Worm (Caenorhabditis elegans) whole organism, midembryonic: ENCODE results near the gene idpb-1.

Experiments
- T22C8.4 ChIP-seq: fragments of 200-800 bp; sonication (Bioruptor generic); IDR thresholded peaks from 2 replicates; pipeline ENCODE4 v1.3.6; 2022; ENCODE audit warnings: missing genetic modification characterization, missing compliant biosample characterization
- cog-1 ChIP-seq: sonication (generic microtip); optimal IDR thresholded peaks from 2 replicates; lab custom pipeline; 2016; ENCODE audit warnings: missing genetic modification characterization, missing compliant biosample characterization
- flt-1 ChIP-seq: fragments of 200-800 bp; sonication (Bioruptor generic); IDR thresholded peaks from 2 replicates; pipeline ENCODE4 v1.3.6; 2022; ENCODE audit warnings: missing genetic modification characterization, missing compliant biosample characterization
- klf-2 ChIP-seq: fragments of 200-800 bp; sonication (Bioruptor generic); conservative IDR thresholded peaks from 2 replicates; pipeline ENCODE4 v1.3.6; 2022; ENCODE audit warnings: missing genetic modification reagents, missing genetic modification characterization, missing compliant biosample characterization
- med-1 ChIP-seq: sonication (generic microtip); optimal IDR thresholded peaks from 2 replicates; lab custom pipeline; 2017; ENCODE audit warnings: missing genetic modification characterization, mild to moderate bottlenecking, missing compliant biosample characterization, antibody characterized with exemption, missing genetic modification reagents; ENCODE audit not compliant: insufficient read depth
- ref-1 ChIP-seq: fragments of 200-800 bp; sonication (Bioruptor generic); conservative IDR thresholded peaks from 2 replicates; pipeline ENCODE4 v1.3.6; 2022; ENCODE audit warnings: missing genetic modification reagents, missing genetic modification characterization, missing compliant biosample characterization
- tab-1 ChIP-seq: fragments of 200-800 bp; sonication (Bioruptor generic); IDR thresholded peaks from 2 replicates; pipeline ENCODE4 v1.3.6; 2022; ENCODE audit warnings: missing genetic modification characterization, missing compliant biosample characterization
- ztf-23 ChIP-seq: fragments of 200-800 bp; sonication (Bioruptor generic); IDR thresholded peaks from 2 replicates; pipeline ENCODE4 v1.3.6; 2022; ENCODE audit warnings: missing genetic modification reagents, missing genetic modification characterization, missing compliant biosample characterization
- ztf-29 ChIP-seq: fragments of 200-800 bp; sonication (Bioruptor generic); IDR thresholded peaks from 2 replicates; pipeline ENCODE4 v1.3.6; 2022; ENCODE audit warnings: missing genetic modification reagents, missing genetic modification characterization, missing compliant biosample characterization

Gene idpb-1

ce11 chrII:5069525-5069924, 32.3 kb upstream of the idpb-1 start, which contains the start of gene idpb-2:
Gene idpb-2, minus strand, starts transcription at chrII:5069625.
- TF ChIP-seq cog-1 (no peak), T22C8.4 (GFP tag; lab: Robert Waterston, UW) (no peak), med-1 (GFP tag; lab: Kevin White, UChicago) (no peak), tab-1 (GFP tag; lab: Robert Waterston, UW) (no peak), flt-1 (GFP tag; lab: Robert Waterston, UW) (no peak), ztf-23 (GFP tag; lab: Robert Waterston, UW) (no peak), klf-2 (GFP tag; lab: Robert Waterston, UW) (no peak), ref-1 (no peak), ztf-29 (GFP tag; lab: Robert Waterston, UW) (no peak)

- TF ChIP-seq klf-2 (GFP tag; lab: Robert Waterston, UW) = no peak
- no peak for TF ChIP-seq ztf-23 (GFP tag; lab: Robert Waterston, UW)
- no peak for TF ChIP-seq flt-1 (GFP tag; lab: Robert Waterston, UW)
- TF ChIP-seq T22C8.4 (GFP tag; lab: Robert Waterston, UW) = no peak
- no peak for TF ChIP-seq tab-1 (GFP tag; lab: Robert Waterston, UW)
- no peak for TF ChIP-seq ref-1
- no peak for TF ChIP-seq med-1 (GFP tag; lab: Kevin White, UChicago)
- TF ChIP-seq ztf-29 (GFP tag; lab: Robert Waterston, UW) = no peak
- no peak for TF ChIP-seq cog-1
These were observed 30.5 kb upstream of the idpb-1 start, which contains the start of gene C27A2.7 for ce11 chrII:5071265-5071664. Gene C27A2.7, minus strand, starts transcription at chrII:5071365.

- TF ChIP-seq ztf-23 (GFP tag; lab: Robert Waterston, UW) (no peak), T22C8.4 (GFP tag; lab: Robert Waterston, UW) (peak; percentile 63; the same call in 1 of the 2 replicates), klf-2 (GFP tag; lab: Robert Waterston, UW) (no peak), flt-1 (GFP tag; lab: Robert Waterston, UW) (no peak), cog-1 (no peak), ref-1 (no peak), ztf-29 (GFP tag; lab: Robert Waterston, UW) (no peak), med-1 (GFP tag; lab: Kevin White, UChicago) (no peak)
These were observed 20.5 kb upstream of the idpb-1 start, which contains the start of gene dsh-2 for ce11 chrII:5081124-5081913. Gene dsh-2, minus strand, starts transcription at chrII:5081174.

ce11 chrII:5083341-5083740, 18.4 kb upstream of the idpb-1 start, which contains the start of gene C04G6.4:
Gene C04G6.4, minus strand, starts transcription at chrII:5083441.
- TF ChIP-seq klf-2 (GFP tag; lab: Robert Waterston, UW) (no peak), flt-1 (GFP tag; lab: Robert Waterston, UW) (no peak), T22C8.4 (GFP tag; lab: Robert Waterston, UW) (no peak), cog-1 (no peak), ztf-29 (GFP tag; lab: Robert Waterston, UW) (no peak), ztf-23 (GFP tag; lab: Robert Waterston, UW) (no peak), med-1 (GFP tag; lab: Kevin White, UChicago) (no peak), ref-1 (no peak)

ce11 chrII:5084225-5084624, 17.6 kb upstream of the idpb-1 start:
- TF ChIP-seq med-1 (GFP tag; lab: Kevin White, UChicago) = no peak
- no peak for TF ChIP-seq ztf-23 (GFP tag; lab: Robert Waterston, UW)
- TF ChIP-seq klf-2 (GFP tag; lab: Robert Waterston, UW) = no peak
- TF ChIP-seq tab-1 (GFP tag; lab: Robert Waterston, UW) = no peak
- no peak for TF ChIP-seq cog-1
- no peak for TF ChIP-seq flt-1 (GFP tag; lab: Robert Waterston, UW)
- no peak for TF ChIP-seq ref-1
- no peak for TF ChIP-seq T22C8.4 (GFP tag; lab: Robert Waterston, UW)
- TF ChIP-seq ztf-29 (GFP tag; lab: Robert Waterston, UW) = no peak

ce11 chrII:5085450-5085849, 16.3 kb upstream of the idpb-1 start, which contains the start of gene txt-9:
Gene txt-9, plus strand, starts transcription at chrII:5085785.
- TF ChIP-seq ztf-23 (GFP tag; lab: Robert Waterston, UW) (no peak), med-1 (GFP tag; lab: Kevin White, UChicago) (no peak), ref-1 (no peak), flt-1 (GFP tag; lab: Robert Waterston, UW) (no peak), tab-1 (GFP tag; lab: Robert Waterston, UW) (no peak)

- TF ChIP-seq ztf-29 (GFP tag; lab: Robert Waterston, UW) = no peak
- no peak for TF ChIP-seq T22C8.4 (GFP tag; lab: Robert Waterston, UW)
- TF ChIP-seq ztf-23 (GFP tag; lab: Robert Waterston, UW) = no peak
- no peak for TF ChIP-seq med-1 (GFP tag; lab: Kevin White, UChicago)
- TF ChIP-seq ref-1 = no peak
- TF ChIP-seq klf-2 (GFP tag; lab: Robert Waterston, UW) = no peak
- no peak for TF ChIP-seq flt-1 (GFP tag; lab: Robert Waterston, UW)
- TF ChIP-seq cog-1 = no peak
- TF ChIP-seq tab-1 (GFP tag; lab: Robert Waterston, UW) = no peak
These were observed 15.6 kb upstream of the idpb-1 start for ce11 chrII:5086143-5086542.

- TF ChIP-seq klf-2 (GFP tag; lab: Robert Waterston, UW) = no peak
- no peak for TF ChIP-seq T22C8.4 (GFP tag; lab: Robert Waterston, UW)
- no peak for TF ChIP-seq med-1 (GFP tag; lab: Kevin White, UChicago)
- TF ChIP-seq tab-1 (GFP tag; lab: Robert Waterston, UW) = no peak
- TF ChIP-seq cog-1 = no peak
These were observed 10.0 kb upstream of the idpb-1 start, which contains the start of gene pld-1 for ce11 chrII:5091640-5092243. Gene pld-1, minus strand, starts transcription at chrII:5091690.
